Worm (Caenorhabditis elegans) whole organism, young adult: ENCODE data around the gene grd-12.

Source experiments
- F37B4.10 ChIP-seq: fragments of 200-800 bp; sonication (Bioruptor generic); IDR thresholded peaks from 2 replicates; pipeline ENCODE4 v1.3.6; 2022; ENCODE audit warnings: missing genetic modification characterization, missing compliant biosample characterization
- Y79H2A.3 ChIP-seq: fragments of 200-800 bp; sonication (Bioruptor generic); conservative IDR thresholded peaks from 2 replicates; pipeline ENCODE4 v1.3.6; 2022; ENCODE audit warnings: missing genetic modification reagents, missing genetic modification characterization, missing compliant biosample characterization
- atf-7 ChIP-seq: sonication (generic microtip); optimal IDR thresholded peaks from 2 replicates; lab custom pipeline; 2017; ENCODE audit warnings: mild to moderate bottlenecking, missing genetic modification characterization, missing compliant biosample characterization
- attf-5 ChIP-seq: fragments of 200-800 bp; sonication (Bioruptor generic); optimal IDR thresholded peaks from 2 replicates; lab custom pipeline; 2018; ENCODE audit warnings: mild to moderate bottlenecking, missing genetic modification characterization, missing compliant biosample characterization
- dpl-1 ChIP-seq: fragments of 150-350 bp; optimal IDR thresholded peaks from 2 replicates; lab custom pipeline; 2014; ENCODE audit warnings: missing biosample characterization, missing genetic modification reagents, missing genetic modification characterization
- egrh-3 ChIP-seq: fragments of 200-800 bp; sonication (Bioruptor generic); IDR thresholded peaks from 2 replicates; pipeline ENCODE4 v1.3.6; 2022; ENCODE audit warnings: missing genetic modification reagents, missing genetic modification characterization, missing compliant biosample characterization
- him-1 ChIP-seq: sonication (generic microtip); optimal IDR thresholded peaks from 2 replicates; lab custom pipeline; 2016; ENCODE audit warnings: missing genotype, missing genetic modification reagents, missing genetic modification characterization, missing compliant biosample characterization
- hrde-1 ChIP-seq: sonication (generic microtip); optimal IDR thresholded peaks from 2 replicates; lab custom pipeline; 2016; ENCODE audit warnings: missing genetic modification characterization, mild to moderate bottlenecking, missing compliant biosample characterization, moderate library complexity, missing genotype, missing genetic modification reagents, borderline replicate concordance
- lin-26 ChIP-seq: fragments of 200-800 bp; sonication (Bioruptor generic); IDR thresholded peaks from 2 replicates; pipeline ENCODE4 v1.3.6; 2022; ENCODE audit warnings: missing genetic modification reagents, missing genetic modification characterization, missing compliant biosample characterization
- nfya-1 ChIP-seq: sonication (generic microtip); optimal IDR thresholded peaks from 2 replicates; lab custom pipeline; 2017; ENCODE audit warnings: antibody characterized with exemption, missing compliant biosample characterization, missing genetic modification characterization, borderline replicate concordance; ENCODE audit not compliant: insufficient read depth
- pha-4 ChIP-seq: fragments of 150-350 bp; sonication (generic microtip); optimal IDR thresholded peaks from 2 replicates; lab custom pipeline; 2014; ENCODE audit warnings: missing biosample characterization, missing genetic modification reagents, missing genetic modification characterization
- unc-62 ChIP-seq: fragments of 150-350 bp; optimal IDR thresholded peaks from 2 replicates; lab custom pipeline; 2014; ENCODE audit warnings: missing biosample characterization, missing genetic modification reagents, missing genetic modification characterization
- zfh-2 ChIP-seq: fragments of 200-800 bp; sonication (Bioruptor generic); conservative IDR thresholded peaks from 2 replicates; pipeline ENCODE4 v1.3.6; 2022; ENCODE audit warnings: missing genetic modification reagents, missing genetic modification characterization, missing compliant biosample characterization

ce11 chrV:14948566-14948965 is 29.7 kb upstream of the grd-12 start:
- TF ChIP-seq F37B4.10 (GFP tag; lab: Robert Waterston, UW) = no peak
- TF ChIP-seq egrh-3 = no peak
- TF ChIP-seq dpl-1 (GFP tag; lab: Kevin White, UChicago) = no peak
- TF ChIP-seq Y79H2A.3 (GFP tag; lab: Robert Waterston, UW) = no peak
- TF ChIP-seq unc-62 = no peak
- no peak for TF ChIP-seq pha-4 (tag; lab: Kevin White, UChicago)
- no peak for TF ChIP-seq lin-26
- no peak for TF ChIP-seq nfya-1
- no peak for TF ChIP-seq attf-5 (GFP tag; lab: Kevin White, UChicago)
- no peak for TF ChIP-seq him-1 (tag; lab: Kevin White, UChicago)
- no peak for TF ChIP-seq hrde-1 (tag; lab: Kevin White, UChicago)
- TF ChIP-seq zfh-2 (GFP tag; lab: Robert Waterston, UW) = no peak
- TF ChIP-seq atf-7 (tag; lab: Kevin White, UChicago) = no peak
